Worm (Caenorhabditis elegans): ENCODE results near the gene nspf-3.
"Not testable (repeated sequence)": the region's sequence is repeated elsewhere in the genome, so short reads cannot be mapped to it uniquely, and the experiment has no call there.

The nspf-3 gene

DNA sequence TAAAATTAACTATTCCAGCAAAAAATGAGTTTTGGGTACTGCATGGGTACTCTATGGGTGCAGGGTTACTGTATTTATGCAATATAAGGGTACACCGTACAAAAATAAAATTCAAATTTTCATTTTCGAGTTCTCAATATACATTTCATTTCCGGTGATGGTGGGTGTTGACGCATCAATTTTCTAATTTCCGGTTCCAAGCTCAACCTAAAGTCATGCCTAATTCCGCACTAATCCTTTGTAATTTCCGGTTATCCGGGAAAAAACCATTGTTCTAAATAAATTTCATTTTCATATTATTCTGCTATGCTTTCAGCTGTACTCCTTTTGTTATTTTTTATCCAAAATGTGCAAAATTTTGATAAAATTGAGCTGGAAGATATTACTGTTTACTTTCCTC is 30.6 kb downstream of the nspf-3 start, which contains the start of gene gcy-21:
gcy-21 (plus strand) TSS at position 301 of the 400 bp plus-strand sequence.
- TF ChIP-seq unc-62 (GFP tag; optimal IDR thresholded peaks at IDR 0.05): no peak

DNA sequence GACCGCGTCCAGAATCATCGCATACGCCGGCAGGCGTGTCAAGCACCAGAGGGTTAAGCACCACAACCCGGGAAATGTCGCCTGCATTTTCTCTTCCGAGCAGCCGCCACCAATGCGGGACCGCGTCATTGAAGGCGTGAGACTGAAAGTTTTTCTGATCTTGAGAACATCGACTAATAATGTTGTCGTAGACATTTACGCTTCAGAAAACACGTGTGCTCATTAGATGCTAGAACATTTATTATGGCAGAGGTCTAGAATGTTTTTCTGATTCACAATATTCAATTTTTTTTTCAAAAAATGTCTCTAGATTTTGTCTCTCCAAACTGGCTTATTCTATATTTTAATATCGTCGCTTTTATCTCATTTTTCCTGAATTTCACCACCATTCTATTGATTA is 33.4 kb downstream of the nspf-3 start, which contains the start of gene sri-47:
sri-47 (plus strand) TSS at position 301 of the 400 bp plus-strand sequence.
- TF ChIP-seq unc-62 (GFP tag; optimal IDR thresholded peaks at IDR 0.05): no peak

DNA sequence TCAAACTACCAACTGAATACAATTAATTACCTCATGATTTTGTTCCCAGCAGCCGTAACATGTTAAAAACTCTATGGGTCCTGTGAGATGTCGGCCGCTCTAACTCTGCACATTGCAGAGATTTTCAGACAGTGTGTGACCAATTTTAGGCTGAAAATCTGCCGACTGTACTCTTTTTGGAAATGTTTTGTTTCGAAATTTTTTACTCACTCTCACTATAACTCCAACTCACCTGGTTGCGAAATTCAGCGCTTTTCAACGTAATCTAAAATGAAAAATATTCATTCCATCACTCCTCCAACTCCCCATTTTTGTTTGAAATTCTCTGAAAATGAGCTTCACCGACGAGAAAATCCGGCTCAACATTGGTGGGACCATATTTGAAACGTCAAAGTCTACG is 40.4 kb downstream of the nspf-3 start, which contains the start of the genes F22E5.13 and F22E5.6:
F22E5.13 (minus strand) TSS at position 101 of the 400 bp plus-strand sequence.
F22E5.6 (plus strand) TSS at position 297 of the 400 bp plus-strand sequence.
- TF ChIP-seq unc-62 (GFP tag; optimal IDR thresholded peaks at IDR 0.05): no peak

DNA sequence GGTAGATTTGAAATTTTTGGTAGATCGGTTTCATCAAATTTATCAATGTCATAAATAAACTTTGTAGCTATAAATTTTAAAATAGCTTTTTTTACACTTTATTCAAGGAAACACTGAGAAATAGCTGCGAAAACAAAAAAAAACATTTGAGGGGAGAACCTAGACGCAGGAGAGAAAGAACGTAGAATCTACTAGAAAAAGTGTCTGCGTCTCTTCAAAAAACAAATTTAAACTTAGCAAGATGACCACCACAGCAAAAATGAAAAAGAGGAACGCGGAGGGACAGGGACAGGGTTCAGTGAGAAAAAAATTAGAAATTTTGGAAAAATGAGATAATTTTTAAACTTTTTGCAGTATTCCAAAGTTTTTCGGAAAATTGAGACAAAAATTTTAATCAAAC is 41.0 kb downstream of the nspf-3 start:
- no peak for TF ChIP-seq unc-62 (GFP tag; optimal IDR thresholded peaks at IDR 0.05)

DNA sequence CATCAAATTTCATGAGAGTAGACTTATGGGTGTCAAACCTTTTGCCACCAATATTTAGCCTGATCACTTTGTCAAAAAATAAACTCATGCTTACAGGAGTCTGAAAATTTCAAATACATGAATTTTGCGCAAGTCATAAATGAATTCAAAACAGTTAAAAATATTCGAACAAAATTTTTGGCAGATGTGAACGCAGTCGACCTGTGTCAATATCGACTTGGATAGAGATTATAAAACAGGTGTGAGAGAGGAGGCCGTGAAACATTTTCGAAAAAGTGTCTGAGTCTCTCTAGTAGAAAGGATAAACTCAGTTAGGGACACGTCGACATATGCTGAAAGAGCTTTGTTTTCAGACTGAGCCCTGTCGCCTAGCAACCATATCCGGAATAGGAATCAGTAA is 43.2 kb downstream of the nspf-3 start, which contains the start of gene F22E5.12:
F22E5.12 (minus strand) TSS at position 101 of the 400 bp plus-strand sequence.
- TF ChIP-seq unc-62 (GFP tag; optimal IDR thresholded peaks at IDR 0.05): not testable (repeated sequence)

DNA sequence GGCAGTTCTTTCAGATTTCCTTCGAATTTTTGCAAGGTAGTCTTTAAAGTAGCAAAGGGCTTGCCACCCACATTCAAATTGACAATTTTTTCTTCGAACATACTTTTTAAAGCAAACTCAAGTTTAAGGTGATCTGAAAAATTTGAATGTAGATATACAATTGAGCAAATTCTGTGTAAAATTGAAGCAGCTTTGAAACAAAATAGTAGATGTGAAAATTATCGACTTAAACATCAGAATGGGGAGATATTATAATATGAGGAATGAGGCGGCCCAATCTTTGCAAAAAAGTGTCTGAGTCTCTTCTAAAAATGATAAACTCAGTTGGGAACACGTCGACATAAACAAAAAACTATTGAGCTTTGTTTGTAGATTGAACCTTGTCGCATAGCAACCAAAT is 45.5 kb downstream of the nspf-3 start, which contains the start of gene F22E5.11:
F22E5.11 (minus strand) TSS at position 101 of the 400 bp plus-strand sequence.
- no peak for TF ChIP-seq unc-62 (GFP tag; optimal IDR thresholded peaks at IDR 0.05)

DNA sequence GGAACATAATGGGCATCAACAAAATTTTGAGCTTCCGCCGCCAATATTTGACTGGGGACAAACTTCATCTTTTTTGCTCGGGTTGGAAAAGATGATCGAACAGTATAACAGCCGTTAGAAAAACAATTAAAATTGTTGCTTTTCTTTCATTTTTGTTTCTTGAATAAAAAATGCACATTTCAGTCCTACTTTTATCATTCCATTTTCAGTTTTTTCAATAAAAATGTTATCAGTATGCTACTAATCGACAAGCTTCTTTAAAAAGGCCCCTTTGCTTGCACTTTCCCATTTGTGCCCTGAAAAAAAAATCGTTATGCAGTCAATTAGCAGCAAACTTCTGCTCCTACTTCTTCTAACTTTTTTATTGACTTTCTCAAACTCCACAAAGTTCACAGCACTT is 48.2 kb downstream of the nspf-3 start, which contains the start of gene F22E5.7:
F22E5.7 (plus strand) TSS at position 301 of the 400 bp plus-strand sequence.
- TF ChIP-seq unc-62 (GFP tag; optimal IDR thresholded peaks at IDR 0.05): no peak

DNA sequence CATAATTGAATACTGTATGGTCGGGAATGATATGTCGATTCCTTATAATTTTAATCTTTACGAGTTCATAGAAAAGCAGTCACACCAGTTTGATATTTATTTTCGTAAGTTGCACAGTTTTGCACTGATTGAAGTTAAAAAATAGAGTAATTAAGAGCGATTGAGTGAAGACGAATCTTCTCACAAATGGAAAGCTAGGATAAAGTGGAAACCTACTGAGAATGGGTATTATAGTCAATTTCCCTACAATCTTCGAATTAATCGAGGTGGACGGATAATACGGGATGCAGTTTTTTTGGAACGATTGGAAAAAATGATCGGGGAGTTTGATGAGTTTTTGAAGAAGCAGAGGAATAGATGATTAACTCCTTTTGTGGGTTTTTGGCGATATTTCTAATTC is 49.0 kb downstream of the nspf-3 start, which contains the start of gene F22E5.23:
F22E5.23 (plus strand) TSS at position 301 of the 400 bp plus-strand sequence.
- no peak for TF ChIP-seq unc-62 (GFP tag; optimal IDR thresholded peaks at IDR 0.05)

All from whole organism, dauer.